Worm (Caenorhabditis elegans) whole organism, L3 larva: ENCODE results near the gene ttr-15.

Experiments used
- R02D3.7 ChIP-seq: fragments of 150-350 bp; optimal IDR thresholded peaks from 2 replicates; lab custom pipeline; 2014; ENCODE audit warnings: missing biosample characterization, missing genetic modification characterization
- ZK546.5 ChIP-seq: sonication (generic microtip); optimal IDR thresholded peaks from 2 replicates; lab custom pipeline; 2017; ENCODE audit warnings: missing biosample characterization, missing genetic modification characterization
- aly-2 ChIP-seq: fragments of 150-350 bp; optimal IDR thresholded peaks from 2 replicates; lab custom pipeline; 2014; ENCODE audit warnings: missing biosample characterization, missing genetic modification characterization
- ama-1 ChIP-seq: fragments of 150-350 bp; optimal IDR thresholded peaks from 2 replicates; lab custom pipeline; 2018
- ceh-16 ChIP-seq: sonication (generic microtip); optimal IDR thresholded peaks from 2 replicates; lab custom pipeline; 2017; ENCODE audit warnings: missing biosample characterization, missing genetic modification characterization
- ceh-82 ChIP-seq: fragments of 150-350 bp; optimal IDR thresholded peaks from 2 replicates; lab custom pipeline; 2014; ENCODE audit warnings: missing biosample characterization, missing genetic modification characterization
- ceh-9 ChIP-seq: sonication (generic microtip); optimal IDR thresholded peaks from 2 replicates; lab custom pipeline; 2018; ENCODE audit warnings: missing biosample characterization, missing genetic modification characterization
- daf-12 ChIP-seq: fragments of 150-350 bp; optimal IDR thresholded peaks from 2 replicates; lab custom pipeline; 2014; ENCODE audit warnings: missing biosample characterization, missing genetic modification reagents, missing genetic modification characterization
- egl-27 ChIP-seq: sonication (generic microtip); optimal IDR thresholded peaks from 4 replicates; lab custom pipeline; 2017; ENCODE audit warnings: missing biosample characterization, missing genetic modification reagents, missing genetic modification characterization
- egl-5 ChIP-seq: fragments of 150-350 bp; optimal IDR thresholded peaks from 2 replicates; lab custom pipeline; 2017; ENCODE audit warnings: missing biosample characterization, missing genetic modification reagents, missing genetic modification characterization, inconsistent platforms
- elt-1 ChIP-seq: fragments of 150-350 bp; optimal IDR thresholded peaks from 2 replicates; lab custom pipeline; 2014; ENCODE audit warnings: missing biosample characterization, missing genetic modification characterization
- elt-2 ChIP-seq: sonication (generic microtip); optimal IDR thresholded peaks from 2 replicates; lab custom pipeline; 2016; ENCODE audit warnings: missing genetic modification reagents, mild to moderate bottlenecking, missing genetic modification characterization, missing compliant biosample characterization
- elt-3 ChIP-seq, 3 experiments: fragments of 150-350 bp in 1 of 3; sonication (generic microtip) in 2 of 3; optimal IDR thresholded peaks; 2 replicates in 2 of 3; 4 replicates in 1 of 3; lab custom pipeline; 2014 to 2017; ENCODE audit warnings: missing biosample characterization in 3 of 3, missing genetic modification characterization in 3 of 3
- fkh-10 ChIP-seq: sonication (generic microtip); optimal IDR thresholded peaks from 2 replicates; lab custom pipeline; 2017; ENCODE audit warnings: missing biosample characterization, missing genetic modification reagents, missing genetic modification characterization
- fkh-2 ChIP-seq: fragments of 150-350 bp; optimal IDR thresholded peaks from 2 replicates; lab custom pipeline; 2014; ENCODE audit warnings: missing biosample characterization, missing genetic modification reagents, missing genetic modification characterization
- fos-1 ChIP-seq: fragments of 150-350 bp; optimal IDR thresholded peaks from 2 replicates; lab custom pipeline; 2014; ENCODE audit warnings: missing biosample characterization, missing genetic modification characterization
- hmg-11 ChIP-seq: sonication (generic microtip); optimal IDR thresholded peaks from 2 replicates; lab custom pipeline; 2016; ENCODE audit warnings: missing genetic modification characterization, missing compliant biosample characterization
- jun-1 ChIP-seq: fragments of 150-350 bp; optimal IDR thresholded peaks from 2 replicates; lab custom pipeline; 2014; ENCODE audit warnings: missing biosample characterization, missing genetic modification reagents, missing genetic modification characterization
- lin-15B ChIP-seq: fragments of 150-350 bp; optimal IDR thresholded peaks from 2 replicates; lab custom pipeline; 2014; ENCODE audit warnings: missing biosample characterization, missing genetic modification characterization
- lsy-12 ChIP-seq: sonication (generic microtip); optimal IDR thresholded peaks from 2 replicates; lab custom pipeline; 2016; ENCODE audit warnings: mild to moderate bottlenecking, missing genetic modification characterization, missing compliant biosample characterization
- mml-1 ChIP-seq: fragments of 150-350 bp; sonication (generic microtip); optimal IDR thresholded peaks from 3 replicates; lab custom pipeline; 2014; ENCODE audit warnings: missing biosample characterization, missing genetic modification characterization
- nfya-1 ChIP-seq: sonication (generic microtip); optimal IDR thresholded peaks from 2 replicates; lab custom pipeline; 2017; ENCODE audit warnings: missing genetic modification characterization, mild to moderate bottlenecking, missing compliant biosample characterization, antibody characterized with exemption, moderate library complexity; ENCODE audit not compliant: insufficient read depth
- nhr-11 ChIP-seq: fragments of 150-350 bp; optimal IDR thresholded peaks from 2 replicates; lab custom pipeline; 2014; ENCODE audit warnings: missing biosample characterization, missing genetic modification characterization
- nhr-12 ChIP-seq: fragments of 150-350 bp; optimal IDR thresholded peaks from 2 replicates; lab custom pipeline; 2014; ENCODE audit warnings: missing biosample characterization, missing genetic modification characterization
- nhr-23 ChIP-seq: fragments of 150-350 bp; optimal IDR thresholded peaks from 2 replicates; lab custom pipeline; 2014; ENCODE audit warnings: missing biosample characterization, missing genetic modification reagents, missing genetic modification characterization
- nhr-237 ChIP-seq: fragments of 150-350 bp; optimal IDR thresholded peaks from 2 replicates; lab custom pipeline; 2014; ENCODE audit warnings: missing biosample characterization, missing genetic modification characterization
- nhr-43 ChIP-seq: sonication (generic microtip); optimal IDR thresholded peaks from 2 replicates; lab custom pipeline; 2016; ENCODE audit warnings: mild to moderate bottlenecking, missing genetic modification characterization, missing compliant biosample characterization; ENCODE audit not compliant: poor library complexity, severe bottlenecking
- nhr-67 ChIP-seq: fragments of 150-350 bp; optimal IDR thresholded peaks from 2 replicates; lab custom pipeline; 2014; ENCODE audit warnings: missing biosample characterization, missing genetic modification characterization
- nhr-76 ChIP-seq: fragments of 150-350 bp; sonication (generic microtip); optimal IDR thresholded peaks from 5 replicates; lab custom pipeline; 2014; ENCODE audit warnings: missing biosample characterization, missing genetic modification characterization
- nhr-77 ChIP-seq: fragments of 150-350 bp; optimal IDR thresholded peaks from 2 replicates; lab custom pipeline; 2014; ENCODE audit warnings: missing biosample characterization, missing genetic modification characterization
- pqm-1 ChIP-seq: fragments of 150-350 bp; optimal IDR thresholded peaks from 2 replicates; lab custom pipeline; 2017; ENCODE audit warnings: missing biosample characterization, missing genetic modification characterization, inconsistent platforms
- sea-2 ChIP-seq: fragments of 150-350 bp; sonication (generic microtip); optimal IDR thresholded peaks from 4 replicates; lab custom pipeline; 2014; ENCODE audit warnings: missing biosample characterization, missing genetic modification reagents, missing genetic modification characterization
- skn-1 ChIP-seq: fragments of 150-350 bp; optimal IDR thresholded peaks from 2 replicates; lab custom pipeline; 2014; ENCODE audit warnings: missing biosample characterization, missing genetic modification characterization
- ztf-11 ChIP-seq: fragments of 150-350 bp; optimal IDR thresholded peaks from 2 replicates; lab custom pipeline; 2014; ENCODE audit warnings: missing biosample characterization, missing genetic modification characterization
- ztf-4 ChIP-seq: fragments of 150-350 bp; optimal IDR thresholded peaks from 2 replicates; lab custom pipeline; 2014; ENCODE audit warnings: missing biosample characterization, missing genetic modification characterization

ttr-15 gene

DNA sequence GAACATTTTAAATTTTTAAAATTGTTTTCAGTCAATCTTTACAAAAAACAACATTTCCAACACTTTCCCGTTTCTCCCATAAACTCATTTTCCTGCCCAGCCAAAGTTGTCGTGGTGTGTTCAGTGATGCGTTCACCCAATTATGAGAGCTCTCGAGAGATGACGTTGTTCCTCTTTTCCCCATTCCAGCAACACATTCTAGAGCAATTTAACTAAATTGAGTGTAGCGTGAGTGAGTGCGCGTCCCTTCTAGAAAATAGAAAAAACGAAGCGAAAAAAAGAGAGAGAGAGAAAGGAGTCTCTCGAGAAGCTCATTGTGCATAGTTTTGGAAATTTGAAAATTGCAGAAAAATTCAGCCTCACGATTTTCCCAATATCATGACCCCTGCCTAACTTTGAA, 21.1 kb downstream of the ttr-15 start:
- peak; percentile 36 for TF ChIP-seq fkh-10 (GFP tag; lab: Kevin White, UChicago)
- TF ChIP-seq nhr-67 (tag; lab: Kevin White, UChicago) = no peak
- TF ChIP-seq nhr-11 (tag; lab: Kevin White, UChicago) = no peak
- TF ChIP-seq nfya-1 (tag; lab: Kevin White, UChicago) = peak; percentile 28
- no peak for TF ChIP-seq ztf-4 (tag; lab: Kevin White, UChicago)
- TF ChIP-seq elt-2 (tag; lab: Kevin White, UChicago) = no peak

DNA sequence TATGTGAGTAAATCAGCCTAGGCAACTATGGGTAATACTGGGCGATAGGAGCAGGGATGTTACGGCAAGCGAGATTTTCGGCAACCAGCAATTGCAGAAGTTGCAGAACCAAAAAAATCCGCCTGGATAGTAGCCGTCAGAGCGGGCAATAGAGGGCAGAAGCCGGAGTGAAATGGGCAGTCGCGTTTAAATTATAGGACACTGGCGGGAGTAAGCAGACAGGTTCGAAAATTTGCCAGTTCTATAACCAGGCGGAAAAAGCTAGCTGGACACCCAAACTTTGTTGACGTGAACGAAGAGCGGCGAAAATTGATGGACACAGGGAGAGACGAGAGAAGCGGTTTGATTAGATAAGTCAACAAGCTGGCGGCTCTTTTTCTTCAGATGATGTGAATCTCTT, 22.3 kb downstream of the ttr-15 start:
- TF ChIP-seq lin-15B = no peak
- peak; percentile 12 for TF ChIP-seq fkh-10 (GFP tag; lab: Kevin White, UChicago)
- TF ChIP-seq, all 47 proteins: peak for 1

DNA sequence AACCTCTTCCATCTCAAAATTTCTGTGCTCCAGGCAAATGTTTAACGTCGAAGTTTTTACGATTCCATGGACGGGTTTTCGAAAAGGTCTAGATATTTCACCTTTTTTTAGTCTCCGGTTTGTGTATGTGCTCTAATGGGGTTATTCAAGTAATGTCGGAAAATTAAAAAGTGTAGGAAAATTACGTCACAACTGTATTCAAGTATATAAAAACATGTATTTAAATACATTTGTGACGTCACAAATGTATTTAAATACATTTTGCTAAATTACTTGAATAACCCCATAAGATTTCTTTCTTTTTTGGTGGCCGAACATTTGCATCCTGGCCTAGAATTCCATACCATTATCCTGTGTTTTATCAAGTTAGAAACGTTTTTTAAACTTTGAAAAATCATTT, 23.8 kb downstream of the ttr-15 start:
- no peak for TF ChIP-seq fos-1 (tag; lab: Kevin White, UChicago)
- no peak for TF ChIP-seq ceh-16
- TF ChIP-seq fkh-2 = no peak
- TF ChIP-seq ceh-9 (tag; lab: Kevin White, UChicago) = no peak
- no peak for TF ChIP-seq elt-3 (tag; optimal IDR thresholded peaks at IDR 0.05; lab: Kevin White, UChicago)
- TF ChIP-seq egl-27 (tag; lab: Kevin White, UChicago) = no peak
- TF ChIP-seq ceh-82 (tag; lab: Kevin White, UChicago) = no peak
- no peak for TF ChIP-seq ztf-4 (tag; lab: Kevin White, UChicago)
- TF ChIP-seq ZK546.5 (tag; lab: Kevin White, UChicago) = no peak
- TF ChIP-seq nhr-43 (tag; lab: Kevin White, UChicago) = no peak
- TF ChIP-seq nhr-76 (tag; lab: Kevin White, UChicago) = no peak
- no peak for TF ChIP-seq sea-2 (GFP tag; lab: Kevin White, UChicago)
- no peak for TF ChIP-seq pqm-1 (tag; lab: Kevin White, UChicago)
- no peak for TF ChIP-seq ama-1 (lab: Kevin White, UChicago)
- no peak for TF ChIP-seq hmg-11 (tag; lab: Kevin White, UChicago)
- TF ChIP-seq jun-1 (tag; lab: Kevin White, UChicago) = no peak
- no peak for TF ChIP-seq elt-2 (tag; lab: Kevin White, UChicago)
- no peak for TF ChIP-seq lsy-12 (tag; lab: Kevin White, UChicago)

DNA sequence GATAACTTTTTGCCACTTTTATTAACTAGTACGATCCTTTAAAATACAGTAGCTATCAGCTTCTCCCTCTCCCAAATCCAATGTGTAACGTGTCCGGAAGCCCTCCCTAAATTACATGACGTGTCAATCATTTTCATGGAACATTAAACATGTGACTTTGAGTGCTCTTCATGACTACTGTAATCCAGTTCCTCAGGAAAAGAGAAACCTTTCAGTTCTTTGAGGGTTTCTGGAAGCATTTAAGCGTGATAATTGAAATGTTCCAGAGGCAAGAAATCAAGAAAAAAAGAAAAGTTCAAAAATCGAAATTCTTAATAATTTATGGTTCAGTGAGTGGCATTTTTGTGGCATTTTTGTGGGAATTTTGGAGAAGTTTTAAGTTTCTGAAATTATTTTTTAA, 25.3 kb downstream of the ttr-15 start:
- no peak for TF ChIP-seq lsy-12 (tag; lab: Kevin White, UChicago)
- no peak for TF ChIP-seq R02D3.7
- TF ChIP-seq nhr-23 = no peak
- no peak for TF ChIP-seq sea-2 (GFP tag; lab: Kevin White, UChicago)
- TF ChIP-seq nhr-43 (tag; lab: Kevin White, UChicago) = no peak
- TF ChIP-seq fkh-10 (GFP tag; lab: Kevin White, UChicago) = no peak
- no peak for TF ChIP-seq ceh-9 (tag; lab: Kevin White, UChicago)
- no peak for TF ChIP-seq daf-12
- no peak for TF ChIP-seq aly-2
- TF ChIP-seq nhr-77 (tag; lab: Kevin White, UChicago) = no peak
- TF ChIP-seq nfya-1 (tag; lab: Kevin White, UChicago) = no peak
- TF ChIP-seq nhr-237 (tag; lab: Kevin White, UChicago) = no peak
- TF ChIP-seq elt-1 (tag; lab: Kevin White, UChicago) = no peak
- no peak for TF ChIP-seq fkh-2
- TF ChIP-seq nhr-11 (tag; lab: Kevin White, UChicago) = no peak
- TF ChIP-seq jun-1 (tag; lab: Kevin White, UChicago) = no peak
- TF ChIP-seq egl-27 (tag; lab: Kevin White, UChicago) = no peak
- no peak for TF ChIP-seq egl-5
- no peak for TF ChIP-seq nhr-76 (tag; lab: Kevin White, UChicago)

DNA sequence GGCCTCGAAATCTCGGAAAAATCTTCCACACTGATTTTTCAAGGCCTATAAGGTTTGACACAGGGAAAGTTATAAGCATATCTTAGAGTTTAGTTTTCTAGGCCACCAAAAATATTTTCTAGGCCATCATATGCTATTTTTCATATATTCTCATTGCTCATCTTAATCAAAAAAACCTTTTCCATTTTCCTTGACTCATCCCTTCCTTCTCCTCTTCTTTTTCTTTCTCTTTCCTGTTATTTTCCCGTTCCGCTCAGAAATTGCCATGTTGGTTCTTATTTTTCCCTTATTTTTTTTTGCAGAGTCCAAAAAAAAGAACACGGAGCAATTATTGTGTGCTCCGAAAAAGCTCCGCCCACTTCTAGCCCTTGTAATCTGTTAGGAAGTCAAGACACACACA, 27.0 kb downstream of the ttr-15 start, which contains the start of gene tbc-8:
Gene tbc-8, plus strand, starts transcription at position 301 of the 400 bp plus-strand sequence.
- TF ChIP-seq R02D3.7 (no peak), nhr-12 (tag; lab: Kevin White, UChicago) (no peak), mml-1 (no peak), ceh-16 (no peak), ZK546.5 (tag; lab: Kevin White, UChicago) (no peak), nhr-77 (tag; lab: Kevin White, UChicago) (no peak), lin-15B (no peak), nhr-67 (tag; lab: Kevin White, UChicago) (no peak), egl-5 (no peak), nhr-76 (tag; lab: Kevin White, UChicago) (no peak), ztf-11 (tag; lab: Kevin White, UChicago) (no peak), elt-1 (tag; lab: Kevin White, UChicago) (no peak), egl-27 (tag; lab: Kevin White, UChicago) (no peak), skn-1 (tag; lab: Kevin White, UChicago) (no peak), nhr-43 (tag; lab: Kevin White, UChicago) (no peak)
